Fruit fly (Drosophila melanogaster) whole organism, adult: ENCODE data around the gene Tm2.

Experiments used
- CG11617 ChIP-seq: fragments of 200-800 bp; sonication (Bioruptor generic); optimal IDR thresholded peaks from 2 replicates; lab custom pipeline; 2017; ENCODE audit warnings: mild to moderate bottlenecking, missing biosample characterization, missing genetic modification reagents, missing genetic modification characterization
- CG14711 ChIP-seq: fragments of 200-800 bp; sonication (Bioruptor generic); optimal IDR thresholded peaks from 2 replicates; lab custom pipeline; 2018; ENCODE audit warnings: missing biosample characterization, mild to moderate bottlenecking, missing genetic modification characterization, moderate library complexity
- CG1620 ChIP-seq: fragments of 200-800 bp; sonication (Bioruptor generic); optimal IDR thresholded peaks from 2 replicates; lab custom pipeline; 2016; ENCODE audit warnings: missing biosample characterization, missing genetic modification characterization
- CG33017 ChIP-seq: fragments of 200-800 bp; sonication (Bioruptor generic); optimal IDR thresholded peaks from 2 replicates; lab custom pipeline; 2018; ENCODE audit warnings: missing biosample characterization, mild to moderate bottlenecking, missing genetic modification characterization, moderate library complexity
- CG5204 ChIP-seq: fragments of 200-800 bp; sonication (Bioruptor generic); optimal IDR thresholded peaks from 2 replicates; lab custom pipeline; 2016; ENCODE audit warnings: missing biosample characterization, missing genetic modification characterization
- CG7101 ChIP-seq: fragments of 200-800 bp; sonication (Bioruptor generic); optimal IDR thresholded peaks from 2 replicates; lab custom pipeline; 2018; ENCODE audit warnings: missing biosample characterization, mild to moderate bottlenecking, missing genetic modification characterization, moderate library complexity
- Crg-1 ChIP-seq: fragments of 200-800 bp; sonication (Bioruptor generic); optimal IDR thresholded peaks from 2 replicates; lab custom pipeline; 2016; ENCODE audit warnings: missing biosample characterization, missing genetic modification characterization
- Hr96 ChIP-seq: fragments of 200-800 bp; sonication (Bioruptor generic); optimal IDR thresholded peaks from 2 replicates; lab custom pipeline; 2016; ENCODE audit warnings: missing biosample characterization, missing genetic modification characterization
- cic ChIP-seq: fragments of 200-800 bp; sonication (Bioruptor generic); optimal IDR thresholded peaks from 2 replicates; lab custom pipeline; 2017; ENCODE audit warnings: missing biosample characterization, mild to moderate bottlenecking, missing genetic modification characterization, moderate library complexity
- cnc ChIP-seq, 2 experiments: fragments of >200 bp; optimal IDR thresholded peaks; 2 replicates each; lab custom pipeline; 2017
- kay ChIP-seq: fragments of 200-800 bp; sonication (Bioruptor generic); peaks from one replicate; lab custom pipeline; 2016; ENCODE audit warnings: missing biosample characterization, missing genetic modification characterization, borderline replicate concordance
- ovo ChIP-seq: fragments of 200-800 bp; sonication (Bioruptor generic); optimal IDR thresholded peaks from 2 replicates; lab custom pipeline; 2016; ENCODE audit warnings: missing biosample characterization, missing genetic modification characterization
- pad ChIP-seq: fragments of 200-800 bp; sonication (Bioruptor generic); optimal IDR thresholded peaks from 3 replicates; lab custom pipeline; 2017; ENCODE audit warnings: missing biosample characterization, missing genetic modification characterization, mild to moderate bottlenecking, moderate library complexity, missing genetic modification reagents
- toe ChIP-seq: fragments of 200-800 bp; sonication (Bioruptor generic); optimal IDR thresholded peaks from 2 replicates; lab custom pipeline; 2016; ENCODE audit warnings: missing biosample characterization, missing genetic modification characterization

dm6 chr3R:15346018-15346383 is 36.0 kb downstream of the Tm2 start, which contains the start of the genes Surf4 and CG31301:
- no peak for TF ChIP-seq CG14711
- no peak for TF ChIP-seq Hr96 (GFP tag; lab: Kevin White, UChicago)
- TF ChIP-seq CG33017 (tag; lab: Kevin White, UChicago): no peak
- TF ChIP-seq CG5204 (GFP tag; lab: Kevin White, UChicago): no peak
- no peak for TF ChIP-seq cic
- TF ChIP-seq CG1620 (GFP tag; lab: Kevin White, UChicago): no peak
- TF ChIP-seq CG7101 (tag; lab: Kevin White, UChicago): no peak
- no peak for TF ChIP-seq ovo (GFP tag; lab: Kevin White, UChicago)
- no peak for TF ChIP-seq toe
- TF ChIP-seq cnc (optimal IDR thresholded peaks at IDR 0.05; lab: Kevin White, UChicago): no peak
- TF ChIP-seq Crg-1 (GFP tag; lab: Kevin White, UChicago): no peak
- no peak for TF ChIP-seq pad (GFP tag; lab: Kevin White, UChicago)
- no peak for TF ChIP-seq kay
- TF ChIP-seq CG11617 (GFP tag; lab: Kevin White, UChicago): no peak
